Worm (Caenorhabditis elegans): Measurements from ENCODE around the gene lact-7.

ce11 chrX:11738602-11739100 is 20.3 kb upstream of the lact-7 start, which contains the start of gene nspa-9:
- TF ChIP-seq hlh-6 (tag; optimal IDR thresholded peaks at IDR 0.05) (no peak), fkh-10 (GFP tag; optimal IDR thresholded peaks at IDR 0.05) (no peak), ama-1 (optimal IDR thresholded peaks at IDR 0.05) (no peak), gmeb-2 (tag; optimal IDR thresholded peaks at IDR 0.05) (no peak), lin-11 (tag; optimal IDR thresholded peaks at IDR 0.05) (no peak)
